Worm (Caenorhabditis elegans): ENCODE results near the gene K08B5.1.

DNA sequence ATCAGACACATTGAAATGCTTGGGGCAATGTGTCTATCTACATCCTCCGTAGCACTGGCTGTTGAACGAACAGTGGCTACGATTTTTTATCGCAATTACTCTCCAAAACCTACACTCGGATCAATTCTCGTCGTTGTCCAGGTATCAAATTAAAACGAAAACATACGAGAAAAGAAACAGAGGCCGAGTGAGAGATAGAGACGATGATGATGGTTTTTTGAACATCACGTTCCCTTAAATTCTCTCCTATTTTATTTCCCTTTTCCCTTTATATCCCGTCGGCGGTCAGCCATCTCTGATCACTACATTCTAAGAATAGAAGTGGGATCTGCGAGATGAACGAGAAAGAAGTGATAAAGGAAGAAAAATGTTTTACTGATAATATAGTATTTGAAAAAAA, 1.2 kb downstream of the K08B5.1 start:
- TF ChIP-seq pqm-1 (tag; optimal IDR thresholded peaks at IDR 0.05) (no peak), egl-27 (tag; optimal IDR thresholded peaks at IDR 0.05) (no peak), ceh-28 (tag; optimal IDR thresholded peaks at IDR 0.05) (no peak), nhr-76 (tag; optimal IDR thresholded peaks at IDR 0.05) (no peak), nhr-12 (tag; optimal IDR thresholded peaks at IDR 0.05) (no peak), jun-1 (tag; optimal IDR thresholded peaks at IDR 0.05) (no peak), aly-2 (tag; optimal IDR thresholded peaks at IDR 0.05) (no peak), ama-1 (optimal IDR thresholded peaks at IDR 0.05) (no peak), nhr-237 (tag; optimal IDR thresholded peaks at IDR 0.05) (no peak), R02D3.7 (tag; optimal IDR thresholded peaks at IDR 0.05) (no peak), elt-3 (tag; optimal IDR thresholded peaks at IDR 0.05) (no peak), nhr-23 (tag; optimal IDR thresholded peaks at IDR 0.05) (peak; percentile 54), daf-12 (tag; optimal IDR thresholded peaks at IDR 0.05) (no peak)

Data from whole organism, L3 larva.